Fruit fly (Drosophila melanogaster) whole organism, prepupa: ENCODE measurements around the gene Ser6.

Source experiments
- CG31627 ChIP-seq: fragments of 200-800 bp; sonication (Bioruptor generic); optimal IDR thresholded peaks from 3 replicates; lab custom pipeline; 2016; ENCODE audit warnings: missing biosample characterization, missing genetic modification characterization
- CG7368 ChIP-seq: fragments of 200-800 bp; sonication (Bioruptor generic); optimal IDR thresholded peaks from 3 replicates; lab custom pipeline; 2016; ENCODE audit warnings: missing biosample characterization, missing genetic modification characterization
- Eip93F ChIP-seq: fragments of 200-800 bp; sonication (Bioruptor generic); optimal IDR thresholded peaks from 2 replicates; lab custom pipeline; 2016; ENCODE audit warnings: missing biosample characterization, mild to moderate bottlenecking, missing genetic modification characterization
- Ets96B ChIP-seq: fragments of 200-800 bp; optimal IDR thresholded peaks from 2 replicates; lab custom pipeline; 2019; ENCODE audit warnings: missing biosample characterization, mild to moderate bottlenecking, missing genetic modification characterization, moderate library complexity
- Hr38 ChIP-seq: sonication (Bioruptor generic); optimal IDR thresholded peaks from 2 replicates; lab custom pipeline; 2016; ENCODE audit warnings: missing biosample characterization, missing genetic modification characterization
- Hr39 ChIP-seq: fragments of 200-800 bp; sonication (Bioruptor generic); optimal IDR thresholded peaks from 2 replicates; lab custom pipeline; 2016; ENCODE audit warnings: missing biosample characterization, missing genetic modification characterization
- Lpt ChIP-seq: fragments of 200-800 bp; sonication (Bioruptor generic); optimal IDR thresholded peaks from 3 replicates; lab custom pipeline; 2016; ENCODE audit warnings: missing biosample characterization, missing genetic modification characterization
- Smox ChIP-seq: fragments of 200-800 bp; sonication (Bioruptor generic); optimal IDR thresholded peaks from 3 replicates; lab custom pipeline; 2016; ENCODE audit warnings: missing biosample characterization, missing genetic modification characterization
- dac ChIP-seq: fragments of 200-800 bp; sonication (Bioruptor generic); optimal IDR thresholded peaks from 2 replicates; lab custom pipeline; 2017; ENCODE audit warnings: missing biosample characterization, mild to moderate bottlenecking, missing genetic modification characterization
- pdm3 ChIP-seq: fragments of 200-800 bp; sonication (Bioruptor generic); optimal IDR thresholded peaks from 3 replicates; lab custom pipeline; 2016; ENCODE audit warnings: missing biosample characterization, missing genetic modification characterization
- salr ChIP-seq, 2 experiments: fragments of 200-800 bp; sonication (Bioruptor generic); optimal IDR thresholded peaks; 3 replicates each; lab custom pipeline; 2016 to 2018; ENCODE audit warnings: missing biosample characterization in 2 of 2, missing genetic modification characterization in 2 of 2, mild to moderate bottlenecking in 1 of 2

DNA sequence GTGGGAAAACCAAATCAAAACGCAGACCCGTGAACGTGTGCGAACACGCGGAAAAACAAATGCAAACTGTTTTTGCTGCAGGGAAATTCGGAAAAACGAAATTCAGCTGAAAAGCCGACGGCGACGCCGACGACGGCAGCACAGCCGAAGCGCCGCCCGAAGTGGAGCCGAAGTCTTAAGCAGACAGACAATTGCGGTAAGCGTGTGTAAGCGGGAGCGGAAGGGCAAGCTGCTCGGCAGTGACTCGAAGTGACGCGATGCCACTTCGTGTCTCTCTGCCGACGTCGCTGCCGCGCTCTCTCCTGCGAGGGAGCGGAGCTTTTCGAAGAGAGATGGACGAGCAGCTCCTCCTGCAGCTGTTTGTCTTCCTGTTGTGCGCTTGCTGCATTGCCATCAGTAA, 38.4 kb downstream of the Ser6 start:
- TF ChIP-seq pdm3 (GFP tag; lab: Kevin White, UChicago) = no peak
- no peak for TF ChIP-seq salr (GFP tag; optimal IDR thresholded peaks at IDR 0.05; lab: Kevin White, UChicago)
- no peak for TF ChIP-seq Hr39
- no peak for TF ChIP-seq dac (GFP tag; lab: Kevin White, UChicago)
- no peak for TF ChIP-seq Eip93F (GFP tag; lab: Kevin White, UChicago)
- no peak for TF ChIP-seq Smox (GFP tag; lab: Kevin White, UChicago)
- no peak for TF ChIP-seq CG31627 (GFP tag; lab: Kevin White, UChicago)
- TF ChIP-seq Lpt (GFP tag; lab: Kevin White, UChicago) = no peak
- TF ChIP-seq Ets96B = no peak
- TF ChIP-seq Hr38 (GFP tag; lab: Kevin White, UChicago) = no peak
- no peak for TF ChIP-seq CG7368 (GFP tag; lab: Kevin White, UChicago)
